Worm (Caenorhabditis elegans): ENCODE results near the gene seu-1.

DNA sequence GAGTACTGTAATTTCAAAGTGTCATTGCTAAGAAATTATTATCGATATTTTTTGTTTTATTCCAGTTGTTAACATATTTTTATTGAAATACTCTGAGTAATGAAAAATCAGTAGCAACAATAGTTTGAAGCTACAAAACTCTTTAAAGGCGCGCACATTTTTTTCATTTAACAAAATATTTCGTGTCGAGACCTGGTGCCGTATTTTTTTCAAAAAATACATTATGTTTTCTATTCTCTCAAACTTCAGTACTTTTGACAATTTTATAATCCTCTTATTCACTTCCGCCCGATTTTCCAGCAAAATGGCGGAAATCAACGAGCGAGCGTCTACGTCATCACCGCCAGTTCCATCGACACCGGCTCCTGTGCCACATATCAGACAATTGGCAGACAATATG lies 4.5 kb downstream of the seu-1 start, which contains the start of gene blos-2:
- TF ChIP-seq elt-2 (tag; optimal IDR thresholded peaks at IDR 0.05) (no peak), ama-1 (optimal IDR thresholded peaks at IDR 0.05) (no peak)
